Worm (Caenorhabditis elegans) whole organism, L4 larva: Measurements from ENCODE around the gene sap-49.

Experiments used
- fos-1 ChIP-seq: fragments of 150-350 bp; optimal IDR thresholded peaks from 2 replicates; lab custom pipeline; 2014; ENCODE audit warnings: missing biosample characterization, missing genetic modification characterization
- saeg-2 ChIP-seq: fragments of 200-800 bp; sonication (Bioruptor generic); IDR thresholded peaks from 2 replicates; pipeline ENCODE4 v1.3.6; 2022; ENCODE audit warnings: missing genetic modification reagents, missing genetic modification characterization, missing compliant biosample characterization

ce11 chrII:8017380-8017779, 18.2 kb downstream of the sap-49 start, which contains the start of gene zyg-11:
- TF ChIP-seq fos-1 (no peak), saeg-2 (no peak)
